Fruit fly (Drosophila melanogaster) whole organism, embryonic: ENCODE data around the gene CG5191.
A peak's percentile ranks its signal among the peaks of the same experiment; 100 is the strongest.

ENCODE experiments used
- C15 ChIP-seq: fragments of 200-800 bp; sonication (Bioruptor generic); IDR thresholded peaks from 3 replicates; pipeline ENCODE4 v1.3.6; 2022; ENCODE audit warnings: missing biosample characterization, missing genetic modification characterization
- CG10321 ChIP-seq: fragments of 200-800 bp; sonication (Bioruptor generic); IDR thresholded peaks from 2 replicates; pipeline ENCODE4 v1.3.6; 2022; ENCODE audit warnings: missing biosample characterization, missing genetic modification characterization
- CG10654 ChIP-seq: fragments of 200-800 bp; sonication (Bioruptor generic); optimal IDR thresholded peaks from 2 replicates; lab custom pipeline; 2016; ENCODE audit warnings: missing biosample characterization, missing genetic modification characterization
- CG11695 ChIP-seq: fragments of 200-800 bp; sonication (Bioruptor generic); IDR thresholded peaks from 3 replicates; pipeline ENCODE4 v1.3.6; 2022; ENCODE audit warnings: missing biosample characterization, missing genetic modification characterization
- CG15514 ChIP-seq: fragments of 200-800 bp; sonication (Bioruptor generic); optimal IDR thresholded peaks from 3 replicates; lab custom pipeline; 2017; ENCODE audit warnings: missing biosample characterization, missing genetic modification characterization, mild to moderate bottlenecking, moderate library complexity, missing genetic modification reagents
- CG1602 ChIP-seq: fragments of 200-800 bp; sonication (Bioruptor generic); optimal IDR thresholded peaks from 3 replicates; lab custom pipeline; 2016; ENCODE audit warnings: missing biosample characterization, missing genetic modification characterization
- CG17359 ChIP-seq: fragments of 200-800 bp; sonication (Bioruptor generic); optimal IDR thresholded peaks from 3 replicates; lab custom pipeline; 2018; ENCODE audit warnings: missing biosample characterization, mild to moderate bottlenecking, missing genetic modification characterization, moderate library complexity
- CG18476 ChIP-seq: fragments of 200-800 bp; sonication (Bioruptor generic); optimal IDR thresholded peaks from 2 replicates; lab custom pipeline; 2016; ENCODE audit warnings: missing biosample characterization, mild to moderate bottlenecking, missing genetic modification characterization
- CG30020 ChIP-seq: fragments of 200-800 bp; optimal IDR thresholded peaks from 2 replicates; lab custom pipeline; 2019; ENCODE audit warnings: missing biosample characterization, mild to moderate bottlenecking, missing genetic modification characterization, moderate library complexity
- CG32532 ChIP-seq: fragments of 200-800 bp; sonication (Bioruptor generic); IDR thresholded peaks from 2 replicates; pipeline ENCODE4 v1.3.6; 2022; ENCODE audit warnings: missing biosample characterization, missing genetic modification characterization
- CG32772 ChIP-seq: fragments of 200-800 bp; sonication (Bioruptor generic); IDR thresholded peaks from 2 replicates; pipeline ENCODE4 v1.3.6; 2022; ENCODE audit warnings: missing biosample characterization, missing genetic modification characterization
- CG3281 ChIP-seq: fragments of 200-800 bp; sonication (Bioruptor generic); optimal IDR thresholded peaks from 3 replicates; lab custom pipeline; 2017; ENCODE audit warnings: missing biosample characterization, mild to moderate bottlenecking, missing genetic modification characterization
- CG33557 ChIP-seq: fragments of 200-800 bp; sonication (Bioruptor generic); optimal IDR thresholded peaks from 2 replicates; lab custom pipeline; 2019; ENCODE audit warnings: missing biosample characterization, mild to moderate bottlenecking, missing genetic modification characterization, moderate library complexity
- CG43689 ChIP-seq: fragments of 200-800 bp; sonication (Bioruptor generic); IDR thresholded peaks from 2 replicates; pipeline ENCODE4 v1.3.6; 2022; ENCODE audit warnings: missing biosample characterization, missing genetic modification characterization
- CG4617 ChIP-seq: fragments of 200-800 bp; sonication (Bioruptor generic); optimal IDR thresholded peaks from 3 replicates; lab custom pipeline; 2016; ENCODE audit warnings: missing biosample characterization, missing genetic modification characterization, borderline replicate concordance
- CG9437 ChIP-seq: fragments of 200-800 bp; sonication (Bioruptor generic); optimal IDR thresholded peaks from 2 replicates; lab custom pipeline; 2018; ENCODE audit warnings: missing biosample characterization, mild to moderate bottlenecking, missing genetic modification characterization
- CHES-1-like ChIP-seq: fragments of 200-800 bp; sonication (Bioruptor generic); optimal IDR thresholded peaks from 2 replicates; lab custom pipeline; 2016; ENCODE audit warnings: missing biosample characterization, missing genetic modification characterization
- Doc2 ChIP-seq: fragments of 200-800 bp; sonication (Bioruptor generic); IDR thresholded peaks from 2 replicates; pipeline ENCODE4 v1.3.6; 2022; ENCODE audit warnings: missing biosample characterization, missing genetic modification characterization
- Gug ChIP-seq: fragments of 200-800 bp; sonication (Bioruptor generic); IDR thresholded peaks from 4 replicates; pipeline ENCODE4 v1.3.6; 2022; ENCODE audit warnings: missing biosample characterization, missing genetic modification characterization
- HmgZ ChIP-seq: fragments of 200-800 bp; sonication (Bioruptor generic); optimal IDR thresholded peaks from 2 replicates; lab custom pipeline; 2018; ENCODE audit warnings: missing biosample characterization, mild to moderate bottlenecking, missing genetic modification characterization
- Hr3 ChIP-seq: fragments of 200-800 bp; sonication (Bioruptor generic); optimal IDR thresholded peaks from 3 replicates; lab custom pipeline; 2016; ENCODE audit warnings: missing biosample characterization, missing genetic modification characterization
- Hsf ChIP-seq: fragments of 200-800 bp; sonication (Bioruptor generic); optimal IDR thresholded peaks from 3 replicates; lab custom pipeline; 2016; ENCODE audit warnings: missing biosample characterization, missing genetic modification characterization
- MBD-R2 ChIP-seq: fragments of 200-800 bp; sonication (Bioruptor generic); IDR thresholded peaks from 2 replicates; pipeline ENCODE4 v1.3.6; 2022; ENCODE audit warnings: missing biosample characterization, missing genetic modification characterization
- NFAT ChIP-seq: fragments of 200-800 bp; sonication (Bioruptor generic); IDR thresholded peaks from 2 replicates; pipeline ENCODE4 v1.3.6; 2022; ENCODE audit warnings: missing biosample characterization, missing genetic modification characterization
- NfI ChIP-seq: fragments of 200-800 bp; sonication (Bioruptor generic); optimal IDR thresholded peaks from 3 replicates; lab custom pipeline; 2018; ENCODE audit warnings: missing biosample characterization, mild to moderate bottlenecking, missing genetic modification characterization, moderate library complexity
- Oli ChIP-seq: fragments of 200-800 bp; sonication (Bioruptor generic); optimal IDR thresholded peaks from 2 replicates; lab custom pipeline; 2018; ENCODE audit warnings: missing biosample characterization, mild to moderate bottlenecking, missing genetic modification characterization, moderate library complexity
- Trl ChIP-seq, 3 experiments: fragments of >200 bp in 2 of 3; fragments of 200-800 bp in 1 of 3; sonication (Bioruptor generic) in 1 of 3; optimal IDR thresholded peaks; 2 replicates in 1 of 3; 3 replicates in 2 of 3; lab custom pipeline; 2016 to 2017; ENCODE audit warnings: missing biosample characterization in 1 of 3, missing genetic modification characterization in 1 of 3
- Vsx1 ChIP-seq: fragments of 200-800 bp; sonication (Bioruptor generic); optimal IDR thresholded peaks from 2 replicates; lab custom pipeline; 2017; ENCODE audit warnings: missing biosample characterization, mild to moderate bottlenecking, missing genetic modification characterization, missing genetic modification reagents
- Xrp1 ChIP-seq: fragments of 200-800 bp; sonication (Bioruptor generic); IDR thresholded peaks from 2 replicates; pipeline ENCODE4 v1.3.6; 2022; ENCODE audit warnings: missing biosample characterization, missing genetic modification characterization
- bbx ChIP-seq: fragments of 200-800 bp; sonication (Bioruptor generic); IDR thresholded peaks from 2 replicates; pipeline ENCODE4 v1.3.6; 2022; ENCODE audit warnings: missing biosample characterization, missing genetic modification characterization; ENCODE audit not compliant: partially characterized antibody
- bcd ChIP-seq: fragments of 200-800 bp; sonication (Bioruptor generic); optimal IDR thresholded peaks from 2 replicates; lab custom pipeline; 2017; ENCODE audit warnings: missing biosample characterization, mild to moderate bottlenecking, missing genetic modification characterization
- cg ChIP-seq: fragments of 200-800 bp; sonication (Bioruptor generic); optimal IDR thresholded peaks from 3 replicates; lab custom pipeline; 2019; ENCODE audit warnings: missing biosample characterization, mild to moderate bottlenecking, missing genetic modification characterization, moderate library complexity
- dmrt99B ChIP-seq: fragments of 200-800 bp; sonication (Bioruptor generic); optimal IDR thresholded peaks from 2 replicates; lab custom pipeline; 2018; ENCODE audit warnings: missing biosample characterization, mild to moderate bottlenecking, missing genetic modification characterization, moderate library complexity
- en ChIP-seq: fragments of 200-800 bp; sonication (Bioruptor generic); optimal IDR thresholded peaks from 2 replicates; lab custom pipeline; 2016; ENCODE audit warnings: missing biosample characterization, missing genetic modification characterization
- esg ChIP-seq: fragments of 200-800 bp; sonication (Bioruptor generic); conservative IDR thresholded peaks from 2 replicates; pipeline ENCODE4 v1.3.6; 2022; ENCODE audit warnings: missing biosample characterization, missing genetic modification characterization
- exex ChIP-seq: fragments of 200-800 bp; sonication (Bioruptor generic); optimal IDR thresholded peaks from 4 replicates; lab custom pipeline; 2018; ENCODE audit warnings: missing biosample characterization, mild to moderate bottlenecking, missing genetic modification characterization, moderate library complexity
- ftz-f1 ChIP-seq: fragments of 200-800 bp; sonication (Bioruptor generic); optimal IDR thresholded peaks from 2 replicates; lab custom pipeline; 2016; ENCODE audit warnings: missing biosample characterization, missing genetic modification characterization
- gem ChIP-seq: fragments of 200-800 bp; sonication (Bioruptor generic); optimal IDR thresholded peaks from 2 replicates; lab custom pipeline; 2019; ENCODE audit warnings: missing biosample characterization, mild to moderate bottlenecking, missing genetic modification characterization, moderate library complexity
- h ChIP-seq: fragments of >200 bp; optimal IDR thresholded peaks from 2 replicates; lab custom pipeline; 2017
- hkb ChIP-seq, 2 experiments: fragments of 200-800 bp in 1 of 2; fragments of >200 bp in 1 of 2; sonication (Bioruptor generic) in 1 of 2; IDR thresholded peaks in 1 of 2; optimal IDR thresholded peaks in 1 of 2; 2 replicates each; pipeline versions ENCODE4 v1.3.6 to Lab custom; 2017 to 2022; ENCODE audit warnings: missing biosample characterization in 1 of 2, missing genetic modification characterization in 1 of 2
- jigr1 ChIP-seq: fragments of 200-800 bp; sonication (Bioruptor generic); IDR thresholded peaks from 3 replicates; pipeline ENCODE4 v1.3.6; 2022; ENCODE audit warnings: missing biosample characterization, missing genetic modification characterization
- mirr ChIP-seq: fragments of 200-800 bp; sonication (Bioruptor generic); optimal IDR thresholded peaks from 3 replicates; lab custom pipeline; 2018; ENCODE audit warnings: missing biosample characterization, mild to moderate bottlenecking, missing genetic modification characterization
- pfk ChIP-seq: fragments of 200-800 bp; sonication (Bioruptor generic); optimal IDR thresholded peaks from 2 replicates; lab custom pipeline; 2018; ENCODE audit warnings: missing biosample characterization, mild to moderate bottlenecking, missing genetic modification characterization, moderate library complexity
- phol ChIP-seq: fragments of 200-800 bp; sonication (Bioruptor generic); optimal IDR thresholded peaks from 3 replicates; lab custom pipeline; 2018; ENCODE audit warnings: missing biosample characterization, mild to moderate bottlenecking, missing genetic modification characterization, moderate library complexity
- run ChIP-seq: fragments of 200-800 bp; sonication (Bioruptor generic); optimal IDR thresholded peaks from 3 replicates; lab custom pipeline; 2018; ENCODE audit warnings: missing biosample characterization, mild to moderate bottlenecking, missing genetic modification characterization
- schlank ChIP-seq: fragments of 200-800 bp; sonication (Bioruptor generic); optimal IDR thresholded peaks from 2 replicates; lab custom pipeline; 2018; ENCODE audit warnings: missing biosample characterization, mild to moderate bottlenecking, missing genetic modification characterization
- sens-2 ChIP-seq: fragments of 200-800 bp; sonication (Bioruptor generic); IDR thresholded peaks from 2 replicates; pipeline ENCODE4 v1.3.6; 2022; ENCODE audit warnings: missing biosample characterization, missing genetic modification characterization
- shn ChIP-seq: fragments of 200-800 bp; sonication (Bioruptor generic); optimal IDR thresholded peaks from 3 replicates; lab custom pipeline; 2016; ENCODE audit warnings: missing biosample characterization, missing genetic modification characterization
- usp ChIP-seq: fragments of >200 bp; optimal IDR thresholded peaks from 2 replicates; lab custom pipeline; 2017; ENCODE audit warnings: missing biosample characterization, missing genetic modification characterization
- z ChIP-seq: fragments of 200-800 bp; sonication (Bioruptor generic); IDR thresholded peaks from 3 replicates; pipeline ENCODE4 v1.3.6; 2022; ENCODE audit warnings: missing biosample characterization, missing genetic modification characterization

CG5191 gene

dm6 chr3R:20555023-20555422 is 5.6 kb upstream of the CG5191 start (continued):
- TF ChIP-seq hkb (optimal IDR thresholded peaks at IDR 0.05; lab: Kevin White, UChicago) (no peak), hkb (GFP tag; IDR thresholded peaks at IDR 0.05; lab: Robert Waterston, UW) (peak; percentile 76), CG4617 (no peak), Oli (no peak), Gug (GFP tag; lab: Robert Waterston, UW) (no peak), CG15514 (GFP tag; lab: Kevin White, UChicago) (peak; percentile 43), pfk (GFP tag; lab: Kevin White, UChicago) (no peak), shn (GFP tag; lab: Kevin White, UChicago) (no peak), ftz-f1 (no peak), Doc2 (GFP tag; lab: Robert Waterston, UW) (no peak), esg (GFP tag; lab: Robert Waterston, UW) (peak; percentile 40), sens-2 (peak; percentile 7; the same call in 1 of the 2 replicates), CG32532 (GFP tag; lab: Robert Waterston, UW) (peak; percentile 86), CG11695 (GFP tag; lab: Robert Waterston, UW) (peak; percentile 82), CG1602 (GFP tag; lab: Kevin White, UChicago) (no peak), bcd (GFP tag; lab: Kevin White, UChicago) (peak; percentile 68), MBD-R2 (GFP tag; lab: Robert Waterston, UW) (peak; percentile 37; the same call in 1 of the 2 replicates), bbx (GFP tag; lab: Robert Waterston, UW) (0 out of 2 replicates have a peak, but pooled peaks have one; percentile 11), NfI (GFP tag; lab: Kevin White, UChicago) (peak; percentile 2), CG10321 (GFP tag; lab: Robert Waterston, UW) (no peak), Hsf (GFP tag; lab: Kevin White, UChicago) (no peak), schlank (no peak), h (lab: Kevin White, UChicago) (no peak), phol (peak; percentile 10), CG43689 (GFP tag; lab: Robert Waterston, UW) (no peak), Vsx1 (peak; percentile 4), cg (GFP tag; lab: Kevin White, UChicago) (no peak), run (tag; lab: Kevin White, UChicago) (no peak), CG3281 (GFP tag; lab: Kevin White, UChicago) (peak; percentile 80), NFAT (peak; percentile 46; the same call in 1 of the 2 replicates), CG30020 (tag; lab: Kevin White, UChicago) (no peak), mirr (GFP tag; lab: Kevin White, UChicago) (peak; percentile 42), CG32772 (GFP tag; lab: Robert Waterston, UW) (peak; percentile 38; the same call in 1 of the 2 replicates), Xrp1 (peak; percentile 60), C15 (GFP tag; lab: Robert Waterston, UW) (0 out of 3 replicates have a peak, but pooled peaks have one; percentile 24), CG10654 (no peak), z (GFP tag; lab: Robert Waterston, UW) (no peak), Trl (optimal IDR thresholded peaks at IDR 0.05; lab: Kevin White, UChicago) (no peak), Trl (GFP tag; optimal IDR thresholded peaks at IDR 0.05; lab: Kevin White, UChicago) (peak; percentile 16), CG17359 (tag; lab: Kevin White, UChicago) (peak; percentile 45), Hr3 (GFP tag; lab: Kevin White, UChicago) (no peak), CG33557 (GFP tag; lab: Kevin White, UChicago) (no peak), exex (tag; lab: Kevin White, UChicago) (peak; percentile 85), CHES-1-like (GFP tag; lab: Kevin White, UChicago) (no peak), usp (no peak), gem (tag; lab: Kevin White, UChicago) (peak; percentile 72), dmrt99B (tag; lab: Kevin White, UChicago) (peak; percentile 57), CG18476 (GFP tag; lab: Kevin White, UChicago) (peak; percentile 5), jigr1 (GFP tag; lab: Robert Waterston, UW) (no peak), HmgZ (tag; lab: Kevin White, UChicago) (no peak), en (GFP tag; lab: Kevin White, UChicago) (no peak), CG9437 (GFP tag; lab: Kevin White, UChicago) (no peak)
